Worm (Caenorhabditis elegans): Measurements from ENCODE around the gene dhs-23.
A peak's percentile ranks its signal among the peaks of the same experiment; 100 is the strongest.
"Not testable (repeated sequence)": the region's sequence is repeated elsewhere in the genome, so short reads cannot be mapped to it uniquely, and the experiment has no call there.

- not testable (repeated sequence) for TF ChIP-seq lir-3 (tag; optimal IDR thresholded peaks at IDR 0.05); egl-27 (tag; optimal IDR thresholded peaks at IDR 0.05); unc-62 (GFP tag; optimal IDR thresholded peaks at IDR 0.05 in 1 of 2); unc-62 (tag; optimal IDR thresholded peaks at IDR 0.05); ztf-11 (tag; optimal IDR thresholded peaks at IDR 0.05); gei-8 (GFP tag; optimal IDR thresholded peaks at IDR 0.05); ceh-28 (tag; optimal IDR thresholded peaks at IDR 0.05); dpl-1 (GFP tag; optimal IDR thresholded peaks at IDR 0.05); Y5F2A.4 (GFP tag; optimal IDR thresholded peaks at IDR 0.05); fkh-10 (GFP tag; optimal IDR thresholded peaks at IDR 0.05); nhr-76 (tag; optimal IDR thresholded peaks at IDR 0.05); nhr-11 (tag; optimal IDR thresholded peaks at IDR 0.05); snpc-4 (tag; optimal IDR thresholded peaks at IDR 0.05); pha-4 (GFP tag; IDR thresholded peaks at IDR 0.05); pha-4 (tag; optimal IDR thresholded peaks at IDR 0.05)
- TF ChIP-seq nhr-28 (tag; optimal IDR thresholded peaks at IDR 0.05): peak; percentile 14
Observed at ce11 chrV:15361412-15361811, 19.6 kb upstream of the dhs-23 start, which contains the start of gene ech-1.1.

Data from whole organism, L4 larva.